Worm (Caenorhabditis elegans) whole organism, L1 larva: ENCODE measurements around the gene pqn-25.
A peak's percentile ranks its signal among the peaks of the same experiment; 100 is the strongest.

Source experiments
- C04F5.9 ChIP-seq: sonication (generic microtip); optimal IDR thresholded peaks from 2 replicates; lab custom pipeline; 2016; ENCODE audit warnings: missing genetic modification characterization, missing compliant biosample characterization
- F16B12.6 ChIP-seq: fragments of 150-350 bp; optimal IDR thresholded peaks from 2 replicates; lab custom pipeline; 2014; ENCODE audit warnings: missing biosample characterization, missing genetic modification characterization
- aha-1 ChIP-seq: fragments of 150-350 bp; optimal IDR thresholded peaks from 2 replicates; lab custom pipeline; 2014; ENCODE audit warnings: missing biosample characterization, missing genetic modification characterization
- alr-1 ChIP-seq: fragments of 200-800 bp; sonication (Bioruptor generic); optimal IDR thresholded peaks from 2 replicates; lab custom pipeline; 2018; ENCODE audit warnings: borderline replicate concordance, mild to moderate bottlenecking, missing genetic modification characterization, missing compliant biosample characterization
- ceh-8 ChIP-seq: fragments of 200-800 bp; sonication (Bioruptor generic); optimal IDR thresholded peaks from 2 replicates; lab custom pipeline; 2018; ENCODE audit warnings: mild to moderate bottlenecking, missing genetic modification characterization, moderate library complexity, missing compliant biosample characterization
- ceh-82 ChIP-seq, 3 experiments: fragments of 150-350 bp in 1 of 3; sonication (generic microtip) in 2 of 3; optimal IDR thresholded peaks; 2 replicates each; lab custom pipeline; 2014 to 2017; ENCODE audit warnings: missing biosample characterization in 3 of 3, missing genetic modification characterization in 3 of 3
- ceh-88 ChIP-seq: fragments of 200-800 bp; sonication (Bioruptor generic); IDR thresholded peaks from 2 replicates; pipeline ENCODE4 v1.3.6; 2022; ENCODE audit warnings: missing genetic modification characterization, missing compliant biosample characterization
- ces-1 ChIP-seq: fragments of 150-350 bp; optimal IDR thresholded peaks from 2 replicates; lab custom pipeline; 2014; ENCODE audit warnings: missing biosample characterization, missing genetic modification reagents, missing genetic modification characterization
- dpl-1 ChIP-seq, 3 experiments: fragments of 150-350 bp in 2 of 3; sonication (generic microtip) in 1 of 3; optimal IDR thresholded peaks; 2 replicates each; lab custom pipeline; 2014 to 2017; ENCODE audit warnings: missing biosample characterization in 3 of 3, missing genetic modification characterization in 3 of 3, missing genetic modification reagents in 3 of 3
- dsc-1 ChIP-seq: sonication (generic microtip); optimal IDR thresholded peaks from 2 replicates; lab custom pipeline; 2016; ENCODE audit warnings: mild to moderate bottlenecking, missing genetic modification characterization, missing compliant biosample characterization
- efl-1 ChIP-seq, 4 experiments: fragments of 150-350 bp; optimal IDR thresholded peaks in 3 of 4; peaks in 1 of 4; 1 replicate in 1 of 4; 2 replicates in 3 of 4; lab custom pipeline; 2014; ENCODE audit warnings: missing biosample characterization in 2 of 4, missing genetic modification characterization in 2 of 4, missing genetic modification reagents in 2 of 4
- egl-13 ChIP-seq: sonication (generic microtip); optimal IDR thresholded peaks from 2 replicates; lab custom pipeline; 2016; ENCODE audit warnings: missing genotype, missing genetic modification reagents, missing genetic modification characterization, missing compliant biosample characterization
- fkh-4 ChIP-seq: sonication (generic microtip); optimal IDR thresholded peaks from 2 replicates; lab custom pipeline; 2016; ENCODE audit warnings: missing compliant biosample characterization, missing genetic modification characterization, borderline replicate concordance
- fkh-8 ChIP-seq: sonication (generic microtip); optimal IDR thresholded peaks from 2 replicates; lab custom pipeline; 2016; ENCODE audit warnings: mild to moderate bottlenecking, missing genetic modification characterization, missing compliant biosample characterization
- hlh-17 ChIP-seq: fragments of 200-800 bp; sonication (Bioruptor generic); optimal IDR thresholded peaks from 2 replicates; lab custom pipeline; 2018; ENCODE audit warnings: missing genetic modification characterization, mild to moderate bottlenecking, missing compliant biosample characterization, moderate library complexity, borderline replicate concordance
- isw-1 ChIP-seq: fragments of 200-800 bp; sonication (Bioruptor generic); IDR thresholded peaks from 2 replicates; pipeline ENCODE4 v1.3.6; 2022; ENCODE audit warnings: missing genetic modification characterization, missing compliant biosample characterization
- jun-1 ChIP-seq: fragments of 150-350 bp; optimal IDR thresholded peaks from 2 replicates; lab custom pipeline; 2014; ENCODE audit warnings: missing biosample characterization, missing genetic modification reagents, missing genetic modification characterization
- lin-13 ChIP-seq: fragments of 150-350 bp; optimal IDR thresholded peaks from 2 replicates; lab custom pipeline; 2014; ENCODE audit warnings: missing biosample characterization, missing genetic modification reagents, missing genetic modification characterization
- lin-15B ChIP-seq: fragments of 150-350 bp; sonication (generic microtip); optimal IDR thresholded peaks from 3 replicates; lab custom pipeline; 2014; ENCODE audit warnings: missing biosample characterization, missing genetic modification characterization
- mab-9 ChIP-seq: fragments of 200-800 bp; sonication (Bioruptor generic); IDR thresholded peaks from 2 replicates; pipeline ENCODE4 v1.3.6; 2022; ENCODE audit warnings: missing genetic modification reagents, missing genetic modification characterization, missing compliant biosample characterization
- mdl-1 ChIP-seq, 2 experiments: fragments of 150-350 bp; optimal IDR thresholded peaks; 2 replicates each; lab custom pipeline; 2014 to 2017; ENCODE audit warnings: missing biosample characterization in 2 of 2, missing genetic modification characterization in 2 of 2, inconsistent platforms in 1 of 2
- mef-2 ChIP-seq: fragments of 150-350 bp; optimal IDR thresholded peaks from 2 replicates; lab custom pipeline; 2014; ENCODE audit warnings: missing biosample characterization, missing genetic modification characterization
- nhr-11 ChIP-seq: fragments of 150-350 bp; optimal IDR thresholded peaks from 2 replicates; lab custom pipeline; 2014; ENCODE audit warnings: missing biosample characterization, missing genetic modification characterization
- nhr-12 ChIP-seq: sonication (generic microtip); optimal IDR thresholded peaks from 2 replicates; lab custom pipeline; 2017; ENCODE audit warnings: missing biosample characterization, missing genetic modification characterization
- nhr-19 ChIP-seq: fragments of 200-800 bp; sonication (Bioruptor generic); conservative IDR thresholded peaks from 2 replicates; pipeline ENCODE4 v1.3.6; 2022; ENCODE audit warnings: missing genetic modification characterization, missing compliant biosample characterization
- nhr-20 ChIP-seq: sonication (generic microtip); optimal IDR thresholded peaks from 2 replicates; lab custom pipeline; 2016; ENCODE audit warnings: mild to moderate bottlenecking, missing genetic modification characterization, missing compliant biosample characterization
- nhr-28 ChIP-seq: fragments of 150-350 bp; optimal IDR thresholded peaks from 2 replicates; lab custom pipeline; 2014; ENCODE audit warnings: missing biosample characterization, missing genetic modification characterization
- nhr-47 ChIP-seq: sonication (generic microtip); optimal IDR thresholded peaks from 2 replicates; lab custom pipeline; 2016; ENCODE audit warnings: mild to moderate bottlenecking, missing genetic modification characterization, moderate library complexity, missing compliant biosample characterization
- nhr-71 ChIP-seq: sonication (generic microtip); optimal IDR thresholded peaks from 2 replicates; lab custom pipeline; 2016; ENCODE audit warnings: mild to moderate bottlenecking, missing genetic modification characterization, moderate library complexity, missing compliant biosample characterization
- nhr-76 ChIP-seq: sonication (generic microtip); optimal IDR thresholded peaks from 2 replicates; lab custom pipeline; 2017; ENCODE audit warnings: missing biosample characterization, missing genetic modification characterization
- nhr-90 ChIP-seq: sonication (generic microtip); optimal IDR thresholded peaks from 2 replicates; lab custom pipeline; 2016; ENCODE audit warnings: mild to moderate bottlenecking, missing genetic modification characterization, missing compliant biosample characterization; ENCODE audit not compliant: poor library complexity
- pax-3 ChIP-seq: fragments of 200-800 bp; sonication (Bioruptor generic); optimal IDR thresholded peaks from 2 replicates; lab custom pipeline; 2018; ENCODE audit warnings: mild to moderate bottlenecking, missing genetic modification characterization, moderate library complexity, missing compliant biosample characterization
- pqm-1 ChIP-seq: sonication (generic microtip); optimal IDR thresholded peaks from 3 replicates; lab custom pipeline; 2017; ENCODE audit warnings: missing biosample characterization, missing genetic modification characterization
- snu-23 ChIP-seq: sonication (generic microtip); optimal IDR thresholded peaks from 2 replicates; lab custom pipeline; 2016; ENCODE audit warnings: missing genetic modification characterization, missing compliant biosample characterization
- sox-4 ChIP-seq: sonication (generic microtip); optimal IDR thresholded peaks from 2 replicates; lab custom pipeline; 2016; ENCODE audit warnings: missing genetic modification characterization, missing compliant biosample characterization
- sptf-1 ChIP-seq: fragments of 150-350 bp; optimal IDR thresholded peaks from 2 replicates; lab custom pipeline; 2014; ENCODE audit warnings: missing biosample characterization, missing genetic modification characterization
- swsn-7 ChIP-seq: sonication (generic microtip); optimal IDR thresholded peaks from 2 replicates; lab custom pipeline; 2016; ENCODE audit warnings: missing genetic modification characterization, missing compliant biosample characterization
- tbx-2 ChIP-seq: sonication (generic microtip); optimal IDR thresholded peaks from 2 replicates; lab custom pipeline; 2016; ENCODE audit warnings: missing genetic modification characterization, missing compliant biosample characterization
- tlp-1 ChIP-seq: fragments of 150-350 bp; optimal IDR thresholded peaks from 2 replicates; lab custom pipeline; 2014; ENCODE audit warnings: missing biosample characterization, missing genetic modification characterization
- unc-130 ChIP-seq: fragments of 150-350 bp; optimal IDR thresholded peaks from 2 replicates; lab custom pipeline; 2017; ENCODE audit warnings: missing biosample characterization, missing genetic modification characterization, inconsistent platforms
- unc-86 ChIP-seq: sonication (generic microtip); optimal IDR thresholded peaks from 2 replicates; lab custom pipeline; 2016; ENCODE audit warnings: missing genetic modification characterization, missing compliant biosample characterization
- unc-98 ChIP-seq: fragments of 200-800 bp; sonication (Bioruptor generic); IDR thresholded peaks from 2 replicates; pipeline ENCODE4 v1.3.6; 2022; ENCODE audit warnings: missing genetic modification characterization, missing compliant biosample characterization
- vab-15 ChIP-seq: sonication (generic microtip); optimal IDR thresholded peaks from 2 replicates; lab custom pipeline; 2017; ENCODE audit warnings: missing genotype, mild to moderate bottlenecking, missing genetic modification characterization, missing compliant biosample characterization
- xbp-1 ChIP-seq: sonication (generic microtip); optimal IDR thresholded peaks from 2 replicates; lab custom pipeline; 2016; ENCODE audit warnings: missing genetic modification characterization, missing compliant biosample characterization
- zag-1 ChIP-seq: fragments of 150-350 bp; optimal IDR thresholded peaks from 2 replicates; lab custom pipeline; 2014; ENCODE audit warnings: missing biosample characterization, missing genetic modification characterization
- zip-4 ChIP-seq: fragments of 200-800 bp; sonication (Bioruptor generic); optimal IDR thresholded peaks from 2 replicates; lab custom pipeline; 2018; ENCODE audit warnings: mild to moderate bottlenecking, missing genetic modification characterization, moderate library complexity, missing compliant biosample characterization
- ztf-11 ChIP-seq, 2 experiments: sonication (generic microtip); optimal IDR thresholded peaks; 2 replicates each; lab custom pipeline; 2016 to 2017; ENCODE audit warnings: missing genetic modification characterization in 2 of 2, missing biosample characterization in 1 of 2, missing compliant biosample characterization in 1 of 2

pqn-25 gene

ce11 chrIII:5504164-5504563 lies 8.2 kb downstream of the pqn-25 start (continued):
- TF ChIP-seq nhr-19 (GFP tag; lab: Robert Waterston, UW) (peak; percentile 38), alr-1 (no peak), nhr-11 (tag; lab: Kevin White, UChicago) (no peak), nhr-28 (tag; lab: Kevin White, UChicago) (no peak), fkh-8 (tag; lab: Kevin White, UChicago) (peak; percentile 48), pax-3 (tag; lab: Kevin White, UChicago) (peak; percentile 63), egl-13 (no peak), nhr-12 (no peak), unc-130 (tag; lab: Kevin White, UChicago) (peak; percentile 12), dsc-1 (no peak), mab-9 (GFP tag; lab: Robert Waterston, UW) (no peak)
- TF ChIP-seq, all 84 proteins: peak for 35

DNA sequence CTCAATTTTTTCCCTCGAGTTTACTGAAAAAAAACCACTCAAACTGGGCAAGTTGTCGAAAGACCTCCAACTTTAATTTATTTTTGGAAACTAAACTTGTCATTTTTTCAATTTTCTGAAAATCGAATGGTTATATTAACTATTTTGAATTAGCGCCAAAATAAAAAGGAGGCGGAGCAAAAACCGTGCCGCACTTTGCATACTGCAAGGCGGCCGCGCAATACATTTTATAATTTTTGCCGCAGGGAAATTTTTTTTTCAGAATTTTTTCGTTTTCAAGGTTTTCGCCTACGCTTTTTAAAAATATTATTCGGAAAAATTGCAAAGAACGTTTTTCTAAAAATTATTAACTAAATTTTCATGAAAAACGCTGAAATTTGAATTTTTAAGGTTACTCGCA lies 8.7 kb downstream of the pqn-25 start:
- TF ChIP-seq efl-1 (optimal IDR thresholded peaks at IDR 0.05; lab: Kevin White, UChicago) (no peak), efl-1 (GFP tag; optimal IDR thresholded peaks at IDR 0.05 in 1 of 2; lab: Kevin White, UChicago) (peak; percentile 24 to 93), ceh-8 (GFP tag; lab: Kevin White, UChicago) (no peak), C04F5.9 (no peak), dpl-1 (GFP tag; optimal IDR thresholded peaks at IDR 0.05; lab: Kevin White, UChicago) (peak in 1 of 3 experiments; percentile 28), nhr-47 (tag; lab: Kevin White, UChicago) (no peak), sox-4 (tag; lab: Kevin White, UChicago) (no peak), swsn-7 (tag; lab: Kevin White, UChicago) (no peak), F16B12.6 (tag; lab: Kevin White, UChicago) (no peak), unc-86 (no peak), alr-1 (no peak), nhr-71 (tag; lab: Kevin White, UChicago) (no peak), ceh-82 (tag; optimal IDR thresholded peaks at IDR 0.05; lab: Kevin White, UChicago) (no peak), mdl-1 (tag; optimal IDR thresholded peaks at IDR 0.05; lab: Kevin White, UChicago) (no peak), mab-9 (GFP tag; lab: Robert Waterston, UW) (no peak), fkh-8 (tag; lab: Kevin White, UChicago) (no peak), tbx-2 (tag; lab: Kevin White, UChicago) (no peak), nhr-90 (tag; lab: Kevin White, UChicago) (no peak)

- TF ChIP-seq unc-130 (tag; lab: Kevin White, UChicago) (no peak), isw-1 (no peak; the same call in 1 of the 2 replicates), ceh-8 (GFP tag; lab: Kevin White, UChicago) (no peak), nhr-20 (tag; lab: Kevin White, UChicago) (peak; percentile 64), mef-2 (tag; lab: Kevin White, UChicago) (no peak), ceh-88 (no peak), lin-15B (tag; lab: Kevin White, UChicago) (peak; percentile 6), zip-4 (GFP tag; lab: Kevin White, UChicago) (no peak), fkh-4 (tag; lab: Kevin White, UChicago) (no peak), xbp-1 (tag; lab: Kevin White, UChicago) (peak; percentile 25), swsn-7 (tag; lab: Kevin White, UChicago) (peak; percentile 42), zag-1 (tag; lab: Kevin White, UChicago) (peak; percentile 45), vab-15 (tag; lab: Kevin White, UChicago) (no peak), snu-23 (peak; percentile 65), nhr-90 (tag; lab: Kevin White, UChicago) (peak; percentile 58), unc-98 (no peak), sptf-1 (tag; lab: Kevin White, UChicago) (no peak), ces-1 (no peak), efl-1 (optimal IDR thresholded peaks at IDR 0.05; lab: Kevin White, UChicago) (peak; percentile 49 to 58), efl-1 (GFP tag; optimal IDR thresholded peaks at IDR 0.05 in 1 of 2; lab: Kevin White, UChicago) (peak; percentile 7 to 77), nhr-28 (tag; lab: Kevin White, UChicago) (no peak), jun-1 (peak; percentile 17), ztf-11 (tag; optimal IDR thresholded peaks at IDR 0.05; lab: Kevin White, UChicago) (no peak), hlh-17 (GFP tag; lab: Kevin White, UChicago) (no peak), tlp-1 (no peak), aha-1 (tag; lab: Kevin White, UChicago) (no peak), pqm-1 (tag; lab: Kevin White, UChicago) (no peak), lin-13 (GFP tag; lab: Kevin White, UChicago) (peak; percentile 44), nhr-76 (tag; lab: Kevin White, UChicago) (no peak), dpl-1 (GFP tag; optimal IDR thresholded peaks at IDR 0.05; lab: Kevin White, UChicago) (peak; percentile 14 to 43 (median 33))
Observed at ce11 chrIII:5502915-5503575, 9.4 kb downstream of the pqn-25 start.
